Worm (Caenorhabditis elegans) whole organism, L1 larva: ENCODE results near the gene C34C12.6.

Experiments used
- C34B4.2 ChIP-seq: sonication (generic microtip); optimal IDR thresholded peaks from 2 replicates; lab custom pipeline; 2017; ENCODE audit warnings: mild to moderate bottlenecking, missing genetic modification characterization, missing compliant biosample characterization
- alr-1 ChIP-seq: fragments of 200-800 bp; sonication (Bioruptor generic); optimal IDR thresholded peaks from 2 replicates; lab custom pipeline; 2018; ENCODE audit warnings: borderline replicate concordance, mild to moderate bottlenecking, missing genetic modification characterization, missing compliant biosample characterization
- nhr-237 ChIP-seq: fragments of 150-350 bp; optimal IDR thresholded peaks from 2 replicates; lab custom pipeline; 2014; ENCODE audit warnings: missing biosample characterization, missing genetic modification characterization
- unc-62 ChIP-seq: fragments of 150-350 bp; optimal IDR thresholded peaks from 2 replicates; lab custom pipeline; 2014; ENCODE audit warnings: missing biosample characterization, missing genetic modification reagents, missing genetic modification characterization

- TF ChIP-seq alr-1 (tag; lab: Kevin White, UChicago): no peak
- TF ChIP-seq C34B4.2 (tag; lab: Kevin White, UChicago): no peak
- TF ChIP-seq nhr-237 (tag; lab: Kevin White, UChicago): no peak
- no peak for TF ChIP-seq unc-62 (GFP tag; lab: Kevin White, UChicago)
Measured at ce11 chrIII:3534185-3534584, 51.8 kb downstream of the C34C12.6 start.
